Worm (Caenorhabditis elegans): ENCODE data around the gene ebax-1.

The ebax-1 gene

ce11 chrIV:10273781-10274313, 12.9 kb upstream of the ebax-1 start, which contains the start of gene Y43C5A.3:
Y43C5A.3 (plus strand) TSS chrIV:10274036.
- no peak for TF ChIP-seq unc-62 (GFP tag; optimal IDR thresholded peaks at IDR 0.05)

- TF ChIP-seq unc-62 (GFP tag; optimal IDR thresholded peaks at IDR 0.05), result no peak
Measured at ce11 chrIV:10275050-10275449, 11.7 kb upstream of the ebax-1 start.

- TF ChIP-seq unc-62 (GFP tag; optimal IDR thresholded peaks at IDR 0.05), result no peak
Measured at ce11 chrIV:10276960-10277359, 9.8 kb upstream of the ebax-1 start, which contains the start of gene Y43C5A.7. Y43C5A.7 (plus strand) TSS chrIV:10277260.

- TF ChIP-seq unc-62 (GFP tag; optimal IDR thresholded peaks at IDR 0.05), result no peak
Measured at ce11 chrIV:10277716-10278115, 9.0 kb upstream of the ebax-1 start, which contains the start of gene Y43C5A.4. Y43C5A.4 (plus strand) TSS chrIV:10278016.

- no peak for TF ChIP-seq unc-62 (GFP tag; optimal IDR thresholded peaks at IDR 0.05)
Measured at ce11 chrIV:10281482-10281881, 5.3 kb upstream of the ebax-1 start, which contains the start of gene thk-1. thk-1 (minus strand) TSS chrIV:10281582.

ce11 chrIV:10284194-10284910, 2.4 kb upstream of the ebax-1 start, which contains the start of gene rad-51:
rad-51 (minus strand) TSS chrIV:10284244.
- no peak for TF ChIP-seq unc-62 (GFP tag; optimal IDR thresholded peaks at IDR 0.05)

ce11 chrIV:10285328-10285727, 1.4 kb upstream of the ebax-1 start:
- TF ChIP-seq unc-62 (GFP tag; optimal IDR thresholded peaks at IDR 0.05), result no peak

- TF ChIP-seq unc-62 (GFP tag; optimal IDR thresholded peaks at IDR 0.05), result no peak
Measured at ce11 chrIV:10288575-10288974, 1.8 kb downstream of the ebax-1 start.

- no peak for TF ChIP-seq unc-62 (GFP tag; optimal IDR thresholded peaks at IDR 0.05)
Measured at ce11 chrIV:10294030-10294429, 7.3 kb downstream of the ebax-1 start, which contains the start of gene R09E10.6. R09E10.6 (minus strand) TSS chrIV:10294130.

- TF ChIP-seq unc-62 (GFP tag; optimal IDR thresholded peaks at IDR 0.05), result no peak
Measured at ce11 chrIV:10295084-10295483, 8.3 kb downstream of the ebax-1 start, which contains the start of gene R09E10.13. R09E10.13 (minus strand) TSS chrIV:10295144.

- TF ChIP-seq unc-62 (GFP tag; optimal IDR thresholded peaks at IDR 0.05), result no peak
Measured at ce11 chrIV:10296036-10296435, 9.3 kb downstream of the ebax-1 start.

- no peak for TF ChIP-seq unc-62 (GFP tag; optimal IDR thresholded peaks at IDR 0.05)
Measured at ce11 chrIV:10302203-10302602, 15.4 kb downstream of the ebax-1 start, which contains the start of gene R09E10.5. R09E10.5 (minus strand) TSS chrIV:10302303.

ce11 chrIV:10304383-10304782, 17.6 kb downstream of the ebax-1 start:
- TF ChIP-seq unc-62 (GFP tag; optimal IDR thresholded peaks at IDR 0.05), result no peak

ce11 chrIV:10310329-10310728, 23.6 kb downstream of the ebax-1 start, which contains the start of gene R09E10.8:
R09E10.8 (minus strand) TSS chrIV:10310429.
- no peak for TF ChIP-seq unc-62 (GFP tag; optimal IDR thresholded peaks at IDR 0.05)

ce11 chrIV:10311115-10311514, 24.4 kb downstream of the ebax-1 start:
- TF ChIP-seq unc-62 (GFP tag; optimal IDR thresholded peaks at IDR 0.05), result no peak

- no peak for TF ChIP-seq unc-62 (GFP tag; optimal IDR thresholded peaks at IDR 0.05)
Measured at ce11 chrIV:10313565-10313964, 26.8 kb downstream of the ebax-1 start, which contains the start of gene acs-18. acs-18 (minus strand) TSS chrIV:10313665.

ce11 chrIV:10318199-10318598, 31.4 kb downstream of the ebax-1 start, which contains the start of gene R09E10.2:
R09E10.2 (minus strand) TSS chrIV:10318299.
- no peak for TF ChIP-seq unc-62 (GFP tag; optimal IDR thresholded peaks at IDR 0.05)
